Fruit fly (Drosophila melanogaster) whole organism, embryonic: ENCODE measurements around the gene D.
A peak's percentile ranks its signal among the peaks of the same experiment; 100 is the strongest.

Experiments
- Bdp1 ChIP-seq: fragments of 200-800 bp; sonication (Bioruptor generic); optimal IDR thresholded peaks from 3 replicates; lab custom pipeline; 2016; ENCODE audit warnings: missing biosample characterization, missing genetic modification characterization
- CG10267 ChIP-seq: fragments of 200-800 bp; sonication (Bioruptor generic); optimal IDR thresholded peaks from 2 replicates; lab custom pipeline; 2018; ENCODE audit warnings: missing biosample characterization, mild to moderate bottlenecking, missing genetic modification characterization, moderate library complexity
- CG10979 ChIP-seq: fragments of 200-800 bp; sonication (Bioruptor generic); optimal IDR thresholded peaks from 2 replicates; lab custom pipeline; 2018; ENCODE audit warnings: missing biosample characterization, mild to moderate bottlenecking, missing genetic modification characterization, moderate library complexity
- CG11695 ChIP-seq: fragments of 200-800 bp; sonication (Bioruptor generic); IDR thresholded peaks from 3 replicates; pipeline ENCODE4 v1.3.6; 2022; ENCODE audit warnings: missing biosample characterization, missing genetic modification characterization
- CG11696 ChIP-seq: fragments of 200-800 bp; sonication (Bioruptor generic); IDR thresholded peaks from 2 replicates; pipeline ENCODE4 v1.3.6; 2022; ENCODE audit warnings: missing biosample characterization, missing genetic modification characterization
- CG13624 ChIP-seq: fragments of 200-800 bp; sonication (Bioruptor generic); optimal IDR thresholded peaks from 2 replicates; lab custom pipeline; 2016; ENCODE audit warnings: missing biosample characterization, missing genetic modification characterization
- CG13775 ChIP-seq: fragments of 200-800 bp; sonication (Bioruptor generic); optimal IDR thresholded peaks from 3 replicates; lab custom pipeline; 2017; ENCODE audit warnings: missing biosample characterization, mild to moderate bottlenecking, missing genetic modification characterization
- CG14441 ChIP-seq: fragments of 200-800 bp; sonication (Bioruptor generic); IDR thresholded peaks from 2 replicates; pipeline ENCODE4 v1.3.6; 2022; ENCODE audit warnings: missing biosample characterization, missing genetic modification characterization
- CG15601 ChIP-seq: fragments of 200-800 bp; sonication (Bioruptor generic); optimal IDR thresholded peaks from 3 replicates; lab custom pipeline; 2019; ENCODE audit warnings: missing biosample characterization, mild to moderate bottlenecking, missing genetic modification characterization, moderate library complexity
- CG16863 ChIP-seq: fragments of 200-800 bp; sonication (Bioruptor generic); optimal IDR thresholded peaks from 3 replicates; lab custom pipeline; 2016; ENCODE audit warnings: missing biosample characterization, missing genetic modification characterization
- CG2202 ChIP-seq: fragments of 200-800 bp; sonication (Bioruptor generic); optimal IDR thresholded peaks from 2 replicates; lab custom pipeline; 2018; ENCODE audit warnings: missing biosample characterization, mild to moderate bottlenecking, missing genetic modification characterization
- CG30403 ChIP-seq: fragments of 200-800 bp; sonication (Bioruptor generic); optimal IDR thresholded peaks from 3 replicates; lab custom pipeline; 2016; ENCODE audit warnings: missing biosample characterization, missing genetic modification characterization
- CG31388 ChIP-seq: fragments of 200-800 bp; sonication (Bioruptor generic); optimal IDR thresholded peaks from 2 replicates; lab custom pipeline; 2016; ENCODE audit warnings: missing biosample characterization, missing genetic modification characterization
- CG33557 ChIP-seq: fragments of 200-800 bp; sonication (Bioruptor generic); optimal IDR thresholded peaks from 2 replicates; lab custom pipeline; 2019; ENCODE audit warnings: missing biosample characterization, mild to moderate bottlenecking, missing genetic modification characterization, moderate library complexity
- CG3838 ChIP-seq: fragments of 200-800 bp; sonication (Bioruptor generic); optimal IDR thresholded peaks from 3 replicates; lab custom pipeline; 2016; ENCODE audit warnings: missing biosample characterization, missing genetic modification characterization
- CG4617 ChIP-seq: fragments of 200-800 bp; sonication (Bioruptor generic); optimal IDR thresholded peaks from 3 replicates; lab custom pipeline; 2016; ENCODE audit warnings: missing biosample characterization, missing genetic modification characterization, borderline replicate concordance
- CG4707 ChIP-seq: fragments of 200-800 bp; sonication (Bioruptor generic); optimal IDR thresholded peaks from 2 replicates; lab custom pipeline; 2018; ENCODE audit warnings: missing biosample characterization, mild to moderate bottlenecking, missing genetic modification characterization, moderate library complexity
- CG7786 ChIP-seq: fragments of 200-800 bp; sonication (Bioruptor generic); optimal IDR thresholded peaks from 2 replicates; lab custom pipeline; 2016; ENCODE audit warnings: missing biosample characterization, missing genetic modification characterization
- CG7987 ChIP-seq: fragments of 200-800 bp; sonication (Bioruptor generic); optimal IDR thresholded peaks from 2 replicates; lab custom pipeline; 2018; ENCODE audit warnings: missing biosample characterization, mild to moderate bottlenecking, missing genetic modification characterization, moderate library complexity
- CG9797 ChIP-seq: fragments of 200-800 bp; sonication (Bioruptor generic); optimal IDR thresholded peaks from 3 replicates; lab custom pipeline; 2018; ENCODE audit warnings: missing biosample characterization, mild to moderate bottlenecking, missing genetic modification characterization
- E2f1 ChIP-seq: fragments of 200-800 bp; sonication (Bioruptor generic); IDR thresholded peaks from 2 replicates; pipeline ENCODE4 v1.3.6; 2022; ENCODE audit warnings: missing biosample characterization, missing genetic modification characterization
- Ets65A ChIP-seq: fragments of 200-800 bp; sonication (Bioruptor generic); peaks from one replicate; lab custom pipeline; 2016; ENCODE audit warnings: missing biosample characterization, missing genetic modification characterization
- Fer3 ChIP-seq: fragments of 200-800 bp; sonication (Bioruptor generic); optimal IDR thresholded peaks from 2 replicates; lab custom pipeline; 2018; ENCODE audit warnings: missing biosample characterization, mild to moderate bottlenecking, missing genetic modification characterization, moderate library complexity
- Gug ChIP-seq: fragments of 200-800 bp; sonication (Bioruptor generic); IDR thresholded peaks from 4 replicates; pipeline ENCODE4 v1.3.6; 2022; ENCODE audit warnings: missing biosample characterization, missing genetic modification characterization
- HLH4C ChIP-seq: fragments of 200-800 bp; sonication (Bioruptor generic); IDR thresholded peaks from 3 replicates; pipeline ENCODE4 v1.3.6; 2022; ENCODE audit warnings: missing biosample characterization, missing genetic modification characterization; ENCODE audit not compliant: partially characterized antibody
- Hmr ChIP-seq: fragments of 200-800 bp; sonication (Bioruptor generic); optimal IDR thresholded peaks from 3 replicates; lab custom pipeline; 2017; ENCODE audit warnings: mild to moderate bottlenecking, missing biosample characterization, missing genetic modification reagents, missing genetic modification characterization
- Hsf ChIP-seq: fragments of 200-800 bp; sonication (Bioruptor generic); optimal IDR thresholded peaks from 3 replicates; lab custom pipeline; 2016; ENCODE audit warnings: missing biosample characterization, missing genetic modification characterization
- Lim3 ChIP-seq: fragments of 200-800 bp; sonication (Bioruptor generic); IDR thresholded peaks from 2 replicates; pipeline ENCODE4 v1.3.6; 2022; ENCODE audit warnings: missing biosample characterization, missing genetic modification characterization
- Lpt ChIP-seq: fragments of >200 bp; optimal IDR thresholded peaks from 2 replicates; lab custom pipeline; 2018; ENCODE audit warnings: missing biosample characterization, missing genetic modification characterization
- Max ChIP-seq: fragments of 200-800 bp; sonication (Bioruptor generic); optimal IDR thresholded peaks from 2 replicates; lab custom pipeline; 2016; ENCODE audit warnings: missing biosample characterization, mild to moderate bottlenecking, missing genetic modification characterization
- Neu2 ChIP-seq: fragments of 200-800 bp; sonication (Bioruptor generic); optimal IDR thresholded peaks from 3 replicates; lab custom pipeline; 2016; ENCODE audit warnings: missing biosample characterization, missing genetic modification characterization, borderline replicate concordance
- Optix ChIP-seq: fragments of 200-800 bp; sonication (Bioruptor generic); IDR thresholded peaks from 3 replicates; pipeline ENCODE4 v1.3.6; 2022; ENCODE audit warnings: missing biosample characterization, missing genetic modification characterization
- Ptx1 ChIP-seq: fragments of 200-800 bp; sonication (Bioruptor generic); IDR thresholded peaks from 2 replicates; pipeline ENCODE4 v1.3.6; 2022; ENCODE audit warnings: missing biosample characterization, missing genetic modification characterization
- Sox102F ChIP-seq: fragments of 200-800 bp; sonication (Bioruptor generic); optimal IDR thresholded peaks from 2 replicates; lab custom pipeline; 2018; ENCODE audit warnings: missing biosample characterization, mild to moderate bottlenecking, missing genetic modification characterization, moderate library complexity
- al ChIP-seq: fragments of 200-800 bp; sonication (Bioruptor generic); IDR thresholded peaks from 2 replicates; pipeline ENCODE4 v1.3.6; 2022; ENCODE audit warnings: missing biosample characterization, missing genetic modification characterization
- chinmo ChIP-seq: fragments of 200-800 bp; sonication (Bioruptor generic); IDR thresholded peaks from 4 replicates; pipeline ENCODE4 v1.3.6; 2022; ENCODE audit warnings: missing biosample characterization, missing genetic modification characterization; ENCODE audit not compliant: partially characterized antibody
- dmrt11E ChIP-seq: fragments of 200-800 bp; sonication (Bioruptor generic); optimal IDR thresholded peaks from 3 replicates; lab custom pipeline; 2018; ENCODE audit warnings: missing biosample characterization, mild to moderate bottlenecking, missing genetic modification characterization, moderate library complexity
- ems ChIP-seq: fragments of 200-800 bp; sonication (Bioruptor generic); optimal IDR thresholded peaks from 3 replicates; lab custom pipeline; 2016; ENCODE audit warnings: missing biosample characterization, missing genetic modification characterization
- fd96Cb ChIP-seq: fragments of 200-800 bp; sonication (Bioruptor generic); optimal IDR thresholded peaks from 2 replicates; lab custom pipeline; 2018; ENCODE audit warnings: missing biosample characterization, mild to moderate bottlenecking, missing genetic modification characterization, moderate library complexity
- gce ChIP-seq: fragments of 200-800 bp; sonication (Bioruptor generic); IDR thresholded peaks from 3 replicates; pipeline ENCODE4 v1.3.6; 2022; ENCODE audit warnings: missing biosample characterization, missing genetic modification characterization
- hbn ChIP-seq: fragments of 200-800 bp; sonication (Bioruptor generic); IDR thresholded peaks from 2 replicates; pipeline ENCODE4 v1.3.6; 2022; ENCODE audit warnings: missing biosample characterization, missing genetic modification characterization; ENCODE audit not compliant: partially characterized antibody
- jigr1 ChIP-seq: fragments of 200-800 bp; sonication (Bioruptor generic); IDR thresholded peaks from 3 replicates; pipeline ENCODE4 v1.3.6; 2022; ENCODE audit warnings: missing biosample characterization, missing genetic modification characterization
- lilli ChIP-seq: fragments of 200-800 bp; sonication (Bioruptor generic); optimal IDR thresholded peaks from 3 replicates; lab custom pipeline; 2016; ENCODE audit warnings: missing biosample characterization, missing genetic modification characterization
- maf-S ChIP-seq: fragments of 200-800 bp; sonication (Bioruptor generic); optimal IDR thresholded peaks from 2 replicates; lab custom pipeline; 2016; ENCODE audit warnings: missing biosample characterization, missing genetic modification characterization
- peb ChIP-seq: fragments of 200-800 bp; sonication (Bioruptor generic); IDR thresholded peaks from 2 replicates; pipeline ENCODE4 v1.3.6; 2022; ENCODE audit warnings: missing biosample characterization, missing genetic modification characterization
- psq ChIP-seq: fragments of 200-800 bp; sonication (Bioruptor generic); optimal IDR thresholded peaks from 2 replicates; lab custom pipeline; 2017; ENCODE audit warnings: missing biosample characterization, missing genetic modification characterization
- sima ChIP-seq: fragments of 200-800 bp; sonication (Bioruptor generic); optimal IDR thresholded peaks from 2 replicates; lab custom pipeline; 2016; ENCODE audit warnings: missing biosample characterization, missing genetic modification characterization
- slbo ChIP-seq: fragments of 200-800 bp; sonication (Bioruptor generic); IDR thresholded peaks from 2 replicates; pipeline ENCODE4 v1.3.6; 2022; ENCODE audit warnings: missing biosample characterization, missing genetic modification characterization
- stc ChIP-seq: fragments of 200-800 bp; sonication (Bioruptor generic); IDR thresholded peaks from 2 replicates; pipeline ENCODE4 v1.3.6; 2022; ENCODE audit warnings: missing biosample characterization, missing genetic modification characterization
- unc-4 ChIP-seq: fragments of 200-800 bp; sonication (Bioruptor generic); IDR thresholded peaks from 2 replicates; pipeline ENCODE4 v1.3.6; 2022; ENCODE audit warnings: missing biosample characterization, missing genetic modification characterization; ENCODE audit not compliant: partially characterized antibody
- wor ChIP-seq: fragments of 200-800 bp; sonication (Bioruptor generic); IDR thresholded peaks from 2 replicates; pipeline ENCODE4 v1.3.6; 2022; ENCODE audit warnings: missing biosample characterization, missing genetic modification characterization
- z ChIP-seq: fragments of 200-800 bp; sonication (Bioruptor generic); IDR thresholded peaks from 3 replicates; pipeline ENCODE4 v1.3.6; 2022; ENCODE audit warnings: missing biosample characterization, missing genetic modification characterization
- zf30C ChIP-seq: fragments of 200-800 bp; sonication (Bioruptor generic); optimal IDR thresholded peaks from 3 replicates; lab custom pipeline; 2018; ENCODE audit warnings: missing biosample characterization, mild to moderate bottlenecking, missing genetic modification characterization

D gene

dm6 chr3L:14146386-14146785, 32.0 kb downstream of the D start (continued):
- TF ChIP-seq CG3838, result no peak
- TF ChIP-seq Ets65A (GFP tag; lab: Kevin White, UChicago), result peak; percentile 62
- TF ChIP-seq CG13624 (GFP tag; lab: Kevin White, UChicago), result no peak
- TF ChIP-seq Optix (GFP tag; lab: Robert Waterston, UW), result no peak
- no peak for TF ChIP-seq al (GFP tag; lab: Robert Waterston, UW)
- TF ChIP-seq unc-4 (GFP tag; lab: Robert Waterston, UW), result no peak
- TF ChIP-seq zf30C (GFP tag; lab: Kevin White, UChicago), result peak; percentile 48
- no peak for TF ChIP-seq chinmo (GFP tag; lab: Robert Waterston, UW)
- no peak for TF ChIP-seq sima (GFP tag; lab: Kevin White, UChicago)
- no peak for TF ChIP-seq Neu2 (GFP tag; lab: Kevin White, UChicago)
- no peak for TF ChIP-seq z (GFP tag; lab: Robert Waterston, UW)
- no peak for TF ChIP-seq Hmr
- TF ChIP-seq CG11696 (GFP tag; lab: Robert Waterston, UW), result no peak
- no peak for TF ChIP-seq peb (GFP tag; lab: Robert Waterston, UW)
- TF ChIP-seq CG30403 (GFP tag; lab: Kevin White, UChicago), result no peak
- TF ChIP-seq fd96Cb, result peak; percentile 56
- TF ChIP-seq Hsf (GFP tag; lab: Kevin White, UChicago), result no peak
- TF ChIP-seq gce (GFP tag; lab: Robert Waterston, UW), result no peak
- no peak for TF ChIP-seq E2f1
- no peak for TF ChIP-seq CG9797 (GFP tag; lab: Kevin White, UChicago)
- peak; percentile 36 for TF ChIP-seq CG10267 (tag; lab: Kevin White, UChicago)
- no peak for TF ChIP-seq slbo (GFP tag; lab: Robert Waterston, UW)
- TF ChIP-seq Lpt (GFP tag; lab: Kevin White, UChicago), result no peak
- TF ChIP-seq Gug (GFP tag; lab: Robert Waterston, UW), result no peak
- no peak for TF ChIP-seq CG15601 (tag; lab: Kevin White, UChicago)
- no peak for TF ChIP-seq hbn (GFP tag; lab: Robert Waterston, UW)
- no peak for TF ChIP-seq CG4707 (GFP tag; lab: Kevin White, UChicago)
- TF ChIP-seq Sox102F (GFP tag; lab: Kevin White, UChicago), result peak; percentile 28
- no peak for TF ChIP-seq CG2202 (tag; lab: Kevin White, UChicago)
- TF ChIP-seq maf-S (GFP tag; lab: Kevin White, UChicago), result no peak
- TF ChIP-seq dmrt11E (tag; lab: Kevin White, UChicago), result peak; percentile 55
- no peak for TF ChIP-seq CG31388 (GFP tag; lab: Kevin White, UChicago)
- TF ChIP-seq CG11695 (GFP tag; lab: Robert Waterston, UW), result no peak
- TF ChIP-seq psq (GFP tag; lab: Kevin White, UChicago), result no peak
- no peak for TF ChIP-seq CG4617 (GFP tag; lab: Kevin White, UChicago)
- peak; percentile 70 for TF ChIP-seq CG10979 (tag; lab: Kevin White, UChicago)
- no peak for TF ChIP-seq CG14441 (GFP tag; lab: Robert Waterston, UW)
- TF ChIP-seq CG16863 (GFP tag; lab: Kevin White, UChicago), result no peak
- no peak for TF ChIP-seq lilli (GFP tag; lab: Kevin White, UChicago)
- no peak for TF ChIP-seq jigr1 (GFP tag; lab: Robert Waterston, UW)
- TF ChIP-seq ems (GFP tag; lab: Kevin White, UChicago), result no peak
- no peak for TF ChIP-seq Fer3 (tag; lab: Kevin White, UChicago)
- no peak for TF ChIP-seq CG33557 (GFP tag; lab: Kevin White, UChicago)
- no peak for TF ChIP-seq wor
- no peak for TF ChIP-seq Bdp1 (GFP tag; lab: Kevin White, UChicago)
- TF ChIP-seq Ptx1, result no peak
- no peak for TF ChIP-seq CG13775 (GFP tag; lab: Kevin White, UChicago)
- no peak for TF ChIP-seq stc (GFP tag; lab: Robert Waterston, UW)
- TF ChIP-seq Max (GFP tag; lab: Kevin White, UChicago), result no peak
- no peak for TF ChIP-seq HLH4C (GFP tag; lab: Robert Waterston, UW)
- TF ChIP-seq CG7987 (GFP tag; lab: Kevin White, UChicago), result no peak
- TF ChIP-seq CG7786 (GFP tag; lab: Kevin White, UChicago), result no peak
- TF ChIP-seq Lim3 (GFP tag; lab: Robert Waterston, UW), result no peak
